Worm (Caenorhabditis elegans) whole organism, L4 larva: ENCODE results near the gene msp-63.
A peak's percentile ranks its signal among the peaks of the same experiment; 100 is the strongest.

ENCODE experiments used
- D1046.2 ChIP-seq: fragments of 200-800 bp; sonication (Bioruptor generic); IDR thresholded peaks from 2 replicates; pipeline ENCODE4 v1.3.6; 2022; ENCODE audit warnings: missing genetic modification characterization, missing compliant biosample characterization
- F37D6.2 ChIP-seq: sonication (generic microtip); optimal IDR thresholded peaks from 2 replicates; lab custom pipeline; 2016; ENCODE audit warnings: mild to moderate bottlenecking, missing genetic modification characterization, missing compliant biosample characterization
- F44E2.7 ChIP-seq: fragments of 200-800 bp; sonication (Bioruptor generic); IDR thresholded peaks from 2 replicates; pipeline ENCODE4 v2.1.2; 2022; ENCODE audit warnings: missing genetic modification characterization, missing compliant biosample characterization
- T20F7.1 ChIP-seq: fragments of 200-800 bp; sonication (Bioruptor generic); optimal IDR thresholded peaks from 2 replicates; lab custom pipeline; 2018; ENCODE audit warnings: mild to moderate bottlenecking, missing genetic modification characterization, missing compliant biosample characterization
- T26A8.4 ChIP-seq: fragments of 200-800 bp; sonication (Bioruptor generic); IDR thresholded peaks from 2 replicates; pipeline ENCODE4 v1.3.6; 2022; ENCODE audit warnings: missing genetic modification characterization, missing compliant biosample characterization
- Y48G9A.11 ChIP-seq: fragments of 200-800 bp; sonication (Bioruptor generic); IDR thresholded peaks from 2 replicates; pipeline ENCODE4 v1.3.6; 2022; ENCODE audit warnings: missing genetic modification reagents, missing genetic modification characterization, missing compliant biosample characterization
- Y75B8A.6 ChIP-seq: fragments of 200-800 bp; sonication (Bioruptor generic); IDR thresholded peaks from 2 replicates; pipeline ENCODE4 v1.3.6; 2022; ENCODE audit warnings: missing genetic modification reagents, missing genetic modification characterization, missing compliant biosample characterization
- ZK337.2 ChIP-seq: fragments of 200-800 bp; sonication (Bioruptor generic); IDR thresholded peaks from 2 replicates; pipeline ENCODE4 v1.3.6; 2022; ENCODE audit warnings: missing genetic modification reagents, missing genetic modification characterization, missing compliant biosample characterization
- aha-1 ChIP-seq: fragments of 150-350 bp; peaks from one replicate; lab custom pipeline; 2014; ENCODE audit warnings: missing biosample characterization, missing genetic modification characterization
- ceh-20 ChIP-seq: fragments of 200-800 bp; sonication (Bioruptor generic); IDR thresholded peaks from 2 replicates; pipeline ENCODE4 v1.3.6; 2022; ENCODE audit warnings: missing genetic modification reagents, missing genetic modification characterization, missing compliant biosample characterization
- ceh-28 ChIP-seq: fragments of 150-350 bp; optimal IDR thresholded peaks from 2 replicates; lab custom pipeline; 2014; ENCODE audit warnings: missing biosample characterization, missing genetic modification reagents, missing genetic modification characterization
- ceh-62 ChIP-seq: sonication (generic microtip); optimal IDR thresholded peaks from 2 replicates; lab custom pipeline; 2017; ENCODE audit warnings: missing biosample characterization, missing genetic modification characterization
- ceh-82 ChIP-seq: sonication (generic microtip); optimal IDR thresholded peaks from 2 replicates; lab custom pipeline; 2017; ENCODE audit warnings: missing biosample characterization, missing genetic modification characterization
- ces-1 ChIP-seq: fragments of 150-350 bp; sonication (generic microtip); optimal IDR thresholded peaks from 4 replicates; lab custom pipeline; 2014; ENCODE audit warnings: missing biosample characterization, missing genetic modification reagents, missing genetic modification characterization
- cey-2 ChIP-seq: sonication (generic microtip); optimal IDR thresholded peaks from 3 replicates; lab custom pipeline; 2017; ENCODE audit warnings: missing genetic modification characterization, mild to moderate bottlenecking, missing compliant biosample characterization, antibody characterized with exemption, borderline replicate concordance; ENCODE audit not compliant: insufficient read depth
- daf-16 ChIP-seq, 3 experiments: sonication (generic microtip); optimal IDR thresholded peaks; 2 replicates each; lab custom pipeline; 2016 to 2017; ENCODE audit warnings: missing genetic modification characterization in 3 of 3, missing genetic modification reagents in 3 of 3, mild to moderate bottlenecking in 2 of 3, missing compliant biosample characterization in 2 of 3, missing biosample characterization in 1 of 3, moderate library complexity in 1 of 3
- dmd-6 ChIP-seq: fragments of 200-800 bp; sonication (Bioruptor generic); IDR thresholded peaks from 2 replicates; pipeline ENCODE4 v1.3.6; 2022; ENCODE audit warnings: missing genetic modification reagents, missing genetic modification characterization, missing compliant biosample characterization
- dmd-9 ChIP-seq: fragments of 200-800 bp; sonication (Bioruptor generic); IDR thresholded peaks from 2 replicates; pipeline ENCODE4 v1.3.6; 2022; ENCODE audit warnings: missing genetic modification reagents, missing genetic modification characterization, missing compliant biosample characterization
- dve-1 ChIP-seq: sonication (generic microtip); optimal IDR thresholded peaks from 2 replicates; lab custom pipeline; 2017; ENCODE audit warnings: antibody characterized with exemption, mild to moderate bottlenecking, missing genetic modification characterization, missing compliant biosample characterization; ENCODE audit not compliant: insufficient read depth
- fkh-10 ChIP-seq: fragments of 150-350 bp; optimal IDR thresholded peaks from 2 replicates; lab custom pipeline; 2014; ENCODE audit warnings: missing biosample characterization, missing genetic modification reagents, missing genetic modification characterization
- hif-1 ChIP-seq, 2 experiments: sonication (generic microtip); optimal IDR thresholded peaks; 2 replicates each; lab custom pipeline; 2016 to 2017; ENCODE audit warnings: missing compliant biosample characterization in 2 of 2, missing genetic modification characterization in 2 of 2, missing genetic modification reagents in 2 of 2, missing genotype in 2 of 2, mild to moderate bottlenecking in 1 of 2
- lin-1 ChIP-seq: fragments of 200-800 bp; sonication (Bioruptor generic); IDR thresholded peaks from 2 replicates; pipeline ENCODE4 v1.3.6; 2022; ENCODE audit warnings: missing genetic modification reagents, missing genetic modification characterization, missing compliant biosample characterization
- lin-13 ChIP-seq: fragments of 150-350 bp; optimal IDR thresholded peaks from 2 replicates; lab custom pipeline; 2014; ENCODE audit warnings: missing biosample characterization, missing genetic modification reagents, missing genetic modification characterization
- lin-38 ChIP-seq: fragments of 200-800 bp; sonication (Bioruptor generic); IDR thresholded peaks from 2 replicates; pipeline ENCODE4 v1.3.6; 2022; ENCODE audit warnings: missing genetic modification reagents, missing genetic modification characterization, missing compliant biosample characterization
- lir-3 ChIP-seq: sonication (generic microtip); optimal IDR thresholded peaks from 2 replicates; lab custom pipeline; 2016; ENCODE audit warnings: mild to moderate bottlenecking, missing genetic modification characterization, missing compliant biosample characterization
- madf-9 ChIP-seq: fragments of 200-800 bp; sonication (Bioruptor generic); conservative IDR thresholded peaks from 2 replicates; pipeline ENCODE4 v1.3.6; 2022; ENCODE audit warnings: missing genetic modification reagents, missing genetic modification characterization, missing compliant biosample characterization
- mdl-1 ChIP-seq, 2 experiments: fragments of 150-350 bp in 1 of 2; sonication (generic microtip) in 1 of 2; optimal IDR thresholded peaks; 2 replicates each; lab custom pipeline; 2014 to 2017; ENCODE audit warnings: missing biosample characterization in 2 of 2, missing genetic modification characterization in 2 of 2
- mdt-29 ChIP-seq: fragments of 200-800 bp; sonication (Bioruptor generic); IDR thresholded peaks from 2 replicates; pipeline ENCODE4 v1.3.6; 2022; ENCODE audit warnings: missing genetic modification reagents, missing genetic modification characterization, missing compliant biosample characterization
- mep-1 ChIP-seq: fragments of 150-350 bp; sonication (generic microtip); optimal IDR thresholded peaks from 3 replicates; lab custom pipeline; 2014; ENCODE audit warnings: missing biosample characterization, missing genetic modification characterization
- mxl-2 ChIP-seq: fragments of 200-800 bp; sonication (Bioruptor generic); conservative IDR thresholded peaks from 2 replicates; pipeline ENCODE4 v1.3.6; 2022; ENCODE audit warnings: missing genetic modification reagents, missing genetic modification characterization, missing compliant biosample characterization
- mxl-3 ChIP-seq: fragments of 200-800 bp; sonication (Bioruptor generic); optimal IDR thresholded peaks from 2 replicates; lab custom pipeline; 2018; ENCODE audit warnings: mild to moderate bottlenecking, missing genetic modification characterization, missing compliant biosample characterization
- nhr-102 ChIP-seq: sonication (generic microtip); optimal IDR thresholded peaks from 2 replicates; lab custom pipeline; 2016; ENCODE audit warnings: mild to moderate bottlenecking, missing genetic modification characterization, moderate library complexity, missing compliant biosample characterization
- nhr-11 ChIP-seq: fragments of 150-350 bp; optimal IDR thresholded peaks from 2 replicates; lab custom pipeline; 2014; ENCODE audit warnings: missing biosample characterization, missing genetic modification characterization
- nhr-237 ChIP-seq: sonication (generic microtip); optimal IDR thresholded peaks from 2 replicates; lab custom pipeline; 2017; ENCODE audit warnings: missing biosample characterization, missing genetic modification characterization
- nhr-28 ChIP-seq: fragments of 150-350 bp; optimal IDR thresholded peaks from 2 replicates; lab custom pipeline; 2014; ENCODE audit warnings: missing biosample characterization, missing genetic modification characterization
- nhr-42 ChIP-seq: fragments of 200-800 bp; sonication (Bioruptor generic); IDR thresholded peaks from 2 replicates; pipeline ENCODE4 v1.3.6; 2022; ENCODE audit warnings: missing genetic modification characterization, missing compliant biosample characterization
- php-3 ChIP-seq: fragments of 200-800 bp; sonication (Bioruptor generic); IDR thresholded peaks from 2 replicates; pipeline ENCODE4 v1.3.6; 2022; ENCODE audit warnings: missing genetic modification reagents, missing genetic modification characterization, missing compliant biosample characterization
- rbr-2 ChIP-seq: sonication (generic microtip); optimal IDR thresholded peaks from 2 replicates; lab custom pipeline; 2016; ENCODE audit warnings: missing genotype, missing genetic modification characterization, missing compliant biosample characterization
- set-16 ChIP-seq: fragments of 200-800 bp; sonication (Bioruptor generic); IDR thresholded peaks from 2 replicates; pipeline ENCODE4 v1.3.6; 2022; ENCODE audit warnings: missing genetic modification reagents, missing genetic modification characterization, missing compliant biosample characterization
- skn-1 ChIP-seq: fragments of 150-350 bp; optimal IDR thresholded peaks from 2 replicates; lab custom pipeline; 2014; ENCODE audit warnings: missing biosample characterization, missing genetic modification characterization
- spr-3 ChIP-seq: fragments of 200-800 bp; sonication (Bioruptor generic); optimal IDR thresholded peaks from 2 replicates; lab custom pipeline; 2018; ENCODE audit warnings: mild to moderate bottlenecking, missing genetic modification characterization, missing compliant biosample characterization
- tra-1 ChIP-seq: fragments of 200-800 bp; sonication (Bioruptor generic); IDR thresholded peaks from 2 replicates; pipeline ENCODE4 v1.3.6; 2022; ENCODE audit warnings: missing genetic modification reagents, missing genetic modification characterization, missing compliant biosample characterization
- unc-39 ChIP-seq: sonication (generic microtip); optimal IDR thresholded peaks from 2 replicates; lab custom pipeline; 2017; ENCODE audit warnings: missing biosample characterization, missing genetic modification characterization
- vab-7 ChIP-seq: fragments of 200-800 bp; sonication (Bioruptor generic); IDR thresholded peaks from 2 replicates; pipeline ENCODE4 v1.3.6; 2022; ENCODE audit warnings: missing genetic modification reagents, missing genetic modification characterization, missing compliant biosample characterization
- zfp-2 ChIP-seq: sonication (generic microtip); optimal IDR thresholded peaks from 2 replicates; lab custom pipeline; 2016; ENCODE audit warnings: mild to moderate bottlenecking, missing genetic modification characterization, missing compliant biosample characterization
- zfp-3 ChIP-seq: fragments of 200-800 bp; sonication (Bioruptor generic); conservative IDR thresholded peaks from 2 replicates; pipeline ENCODE4 v1.3.6; 2022; ENCODE audit warnings: missing genetic modification reagents, missing genetic modification characterization, missing compliant biosample characterization
- ztf-11 ChIP-seq: fragments of 150-350 bp; optimal IDR thresholded peaks from 2 replicates; lab custom pipeline; 2014; ENCODE audit warnings: missing biosample characterization, missing genetic modification characterization

Gene msp-63

DNA sequence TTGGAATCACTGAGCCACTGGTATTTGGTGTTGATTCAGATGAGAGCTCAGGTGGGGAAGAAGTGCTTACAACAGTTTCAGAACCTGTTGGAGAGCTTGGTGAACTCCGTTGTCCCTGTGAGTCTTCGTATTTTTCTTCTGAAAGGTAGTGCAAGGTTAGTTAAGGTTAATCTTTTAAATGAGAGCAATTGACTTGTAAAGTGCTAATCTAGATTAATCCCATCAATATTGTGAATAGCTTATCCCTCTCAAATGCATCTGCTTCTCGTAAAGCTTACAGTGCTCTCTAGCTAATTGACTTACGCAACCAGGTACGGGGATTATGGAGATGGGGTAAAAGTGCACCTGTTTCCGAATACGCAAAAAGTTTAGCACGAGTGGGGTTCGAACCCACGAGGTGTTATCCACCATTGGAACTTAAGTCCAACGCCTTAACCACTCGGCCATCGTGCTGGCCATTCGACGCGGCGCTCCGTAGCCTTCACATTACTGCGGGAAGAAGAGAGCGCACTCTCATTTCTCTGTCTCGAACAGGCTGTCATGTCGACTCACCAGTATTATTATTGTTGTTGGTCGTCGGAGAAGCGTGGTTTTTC, 24.6 kb downstream of the msp-63 start (continued):
- TF ChIP-seq F44E2.7 = 0 out of 2 replicates have a peak, but pooled peaks have one; percentile 75
- 0 out of 2 replicates have a peak, but pooled peaks have one; percentile 56 for TF ChIP-seq ZK337.2 (GFP tag; lab: Robert Waterston, UW)
- no peak for TF ChIP-seq fkh-10
- TF ChIP-seq ztf-11 (tag; lab: Kevin White, UChicago) = no peak
- peak; percentile 57; the same call in 1 of the 2 replicates for TF ChIP-seq T26A8.4 (GFP tag; lab: Robert Waterston, UW)
- peak; percentile 48 for TF ChIP-seq lin-13 (GFP tag; lab: Kevin White, UChicago)
- peak; percentile 49 for TF ChIP-seq rbr-2 (tag; lab: Kevin White, UChicago)
- TF ChIP-seq daf-16 (GFP tag; optimal IDR thresholded peaks at IDR 0.05; lab: Kevin White, UChicago) = peak in 1 of 2 experiments; percentile 33
- no peak for TF ChIP-seq daf-16 (tag; optimal IDR thresholded peaks at IDR 0.05; lab: Kevin White, UChicago)
- peak; percentile 10 for TF ChIP-seq aha-1 (tag; lab: Kevin White, UChicago)
- TF ChIP-seq T20F7.1 (GFP tag; lab: Kevin White, UChicago) = no peak
- peak; percentile 62 for TF ChIP-seq mep-1
- 0 out of 2 replicates have a peak, but pooled peaks have one; percentile 54 for TF ChIP-seq zfp-3
- TF ChIP-seq hif-1 (tag; optimal IDR thresholded peaks at IDR 0.05; lab: Kevin White, UChicago) = peak in 1 of 2 experiments; percentile 31
- peak; percentile 58 for TF ChIP-seq dmd-6 (GFP tag; lab: Robert Waterston, UW)
- peak; percentile 53 for TF ChIP-seq php-3 (GFP tag; lab: Robert Waterston, UW)
- TF ChIP-seq mxl-2 (GFP tag; lab: Robert Waterston, UW) = no peak
- TF ChIP-seq ces-1 (GFP tag; lab: Kevin White, UChicago) = no peak
- TF ChIP-seq ceh-82 (tag; lab: Kevin White, UChicago) = no peak
- peak; percentile 73 for TF ChIP-seq vab-7 (GFP tag; lab: Robert Waterston, UW)
- TF ChIP-seq nhr-28 = peak; percentile 34
- TF ChIP-seq unc-39 (tag; lab: Kevin White, UChicago) = no peak
- TF ChIP-seq nhr-42 (GFP tag; lab: Robert Waterston, UW) = no peak
- no peak for TF ChIP-seq Y75B8A.6 (GFP tag; lab: Robert Waterston, UW)
- peak; percentile 33; the same call in 1 of the 2 replicates for TF ChIP-seq set-16 (GFP tag; lab: Robert Waterston, UW)
- peak; percentile 59; the same call in 1 of the 2 replicates for TF ChIP-seq Y48G9A.11
- no peak for TF ChIP-seq nhr-237 (tag; lab: Kevin White, UChicago)
- TF ChIP-seq cey-2 (tag; lab: Kevin White, UChicago) = no peak
- no peak for TF ChIP-seq lin-1 (GFP tag; lab: Robert Waterston, UW)
- TF ChIP-seq dmd-9 (GFP tag; lab: Robert Waterston, UW) = peak; percentile 63
- no peak for TF ChIP-seq mdl-1 (tag; optimal IDR thresholded peaks at IDR 0.05; lab: Kevin White, UChicago)
- TF ChIP-seq lin-38 = peak; percentile 72
- peak; percentile 41 for TF ChIP-seq dve-1 (tag; lab: Kevin White, UChicago)
- no peak for TF ChIP-seq nhr-11
- no peak for TF ChIP-seq zfp-2 (tag; lab: Kevin White, UChicago)
- peak; percentile 2 for TF ChIP-seq F37D6.2 (tag; lab: Kevin White, UChicago)
- no peak for TF ChIP-seq ceh-28
- peak; percentile 57 for TF ChIP-seq mxl-3 (GFP tag; lab: Kevin White, UChicago)
- TF ChIP-seq madf-9 (GFP tag; lab: Robert Waterston, UW) = peak; percentile 73
- TF ChIP-seq lir-3 (tag; lab: Kevin White, UChicago) = no peak
- no peak for TF ChIP-seq mdt-29 (GFP tag; lab: Robert Waterston, UW)
- peak; percentile 14 for TF ChIP-seq nhr-102 (tag; lab: Kevin White, UChicago)
- TF ChIP-seq D1046.2 = 0 out of 2 replicates have a peak, but pooled peaks have one; percentile 59
- TF ChIP-seq ceh-62 (tag; lab: Kevin White, UChicago) = no peak
- TF ChIP-seq spr-3 (GFP tag; lab: Kevin White, UChicago) = peak; percentile 1
- TF ChIP-seq skn-1 (tag; lab: Kevin White, UChicago) = no peak
- no peak for TF ChIP-seq tra-1 (GFP tag; lab: Robert Waterston, UW)
- peak; percentile 64; the same call in 1 of the 2 replicates for TF ChIP-seq ceh-20 (GFP tag; lab: Robert Waterston, UW)
